Worm (Caenorhabditis elegans) whole organism, L1 larva: ENCODE measurements around the gene B0348.1.

Experiments used
- C04F5.9 ChIP-seq: sonication (generic microtip); optimal IDR thresholded peaks from 2 replicates; lab custom pipeline; 2016; ENCODE audit warnings: missing genetic modification characterization, missing compliant biosample characterization
- C16A3.4 ChIP-seq: fragments of 150-350 bp; optimal IDR thresholded peaks from 2 replicates; lab custom pipeline; 2014; ENCODE audit warnings: missing biosample characterization, missing genetic modification characterization
- F16B12.6 ChIP-seq: fragments of 150-350 bp; optimal IDR thresholded peaks from 2 replicates; lab custom pipeline; 2014; ENCODE audit warnings: missing biosample characterization, missing genetic modification characterization
- aha-1 ChIP-seq: fragments of 150-350 bp; optimal IDR thresholded peaks from 2 replicates; lab custom pipeline; 2014; ENCODE audit warnings: missing biosample characterization, missing genetic modification characterization
- alr-1 ChIP-seq: fragments of 200-800 bp; sonication (Bioruptor generic); optimal IDR thresholded peaks from 2 replicates; lab custom pipeline; 2018; ENCODE audit warnings: borderline replicate concordance, mild to moderate bottlenecking, missing genetic modification characterization, missing compliant biosample characterization
- ceh-82 ChIP-seq, 3 experiments: fragments of 150-350 bp in 1 of 3; sonication (generic microtip) in 2 of 3; optimal IDR thresholded peaks; 2 replicates each; lab custom pipeline; 2014 to 2017; ENCODE audit warnings: missing biosample characterization in 3 of 3, missing genetic modification characterization in 3 of 3
- ceh-90 ChIP-seq: sonication (generic microtip); optimal IDR thresholded peaks from 2 replicates; lab custom pipeline; 2016; ENCODE audit warnings: missing genetic modification characterization, missing compliant biosample characterization
- dsc-1 ChIP-seq: sonication (generic microtip); optimal IDR thresholded peaks from 2 replicates; lab custom pipeline; 2016; ENCODE audit warnings: mild to moderate bottlenecking, missing genetic modification characterization, missing compliant biosample characterization
- efl-1 ChIP-seq, 4 experiments: fragments of 150-350 bp; optimal IDR thresholded peaks in 3 of 4; peaks in 1 of 4; 1 replicate in 1 of 4; 2 replicates in 3 of 4; lab custom pipeline; 2014; ENCODE audit warnings: missing biosample characterization in 2 of 4, missing genetic modification characterization in 2 of 4, missing genetic modification reagents in 2 of 4
- egl-13 ChIP-seq: sonication (generic microtip); optimal IDR thresholded peaks from 2 replicates; lab custom pipeline; 2016; ENCODE audit warnings: missing genotype, missing genetic modification reagents, missing genetic modification characterization, missing compliant biosample characterization
- elt-2 ChIP-seq: sonication (generic microtip); optimal IDR thresholded peaks from 2 replicates; lab custom pipeline; 2016; ENCODE audit warnings: missing genetic modification characterization, mild to moderate bottlenecking, inconsistent platforms, missing compliant biosample characterization, missing genetic modification reagents
- ets-5 ChIP-seq: fragments of 200-800 bp; sonication (Bioruptor generic); IDR thresholded peaks from 2 replicates; pipeline ENCODE4 v1.3.6; 2022; ENCODE audit warnings: missing genetic modification characterization, missing compliant biosample characterization
- fkh-4 ChIP-seq: sonication (generic microtip); optimal IDR thresholded peaks from 2 replicates; lab custom pipeline; 2016; ENCODE audit warnings: missing compliant biosample characterization, missing genetic modification characterization, borderline replicate concordance
- fkh-8 ChIP-seq: sonication (generic microtip); optimal IDR thresholded peaks from 2 replicates; lab custom pipeline; 2016; ENCODE audit warnings: mild to moderate bottlenecking, missing genetic modification characterization, missing compliant biosample characterization
- fos-1 ChIP-seq: fragments of 150-350 bp; optimal IDR thresholded peaks from 2 replicates; lab custom pipeline; 2014; ENCODE audit warnings: missing biosample characterization, missing genetic modification characterization
- hpl-2 ChIP-seq: fragments of 150-350 bp; optimal IDR thresholded peaks from 2 replicates; lab custom pipeline; 2014; ENCODE audit warnings: missing biosample characterization, missing genetic modification reagents, missing genetic modification characterization
- irx-1 ChIP-seq: sonication (generic microtip); optimal IDR thresholded peaks from 2 replicates; lab custom pipeline; 2016; ENCODE audit warnings: missing genetic modification characterization, missing compliant biosample characterization
- jun-1 ChIP-seq: fragments of 150-350 bp; optimal IDR thresholded peaks from 2 replicates; lab custom pipeline; 2014; ENCODE audit warnings: missing biosample characterization, missing genetic modification reagents, missing genetic modification characterization
- lin-13 ChIP-seq: fragments of 150-350 bp; optimal IDR thresholded peaks from 2 replicates; lab custom pipeline; 2014; ENCODE audit warnings: missing biosample characterization, missing genetic modification reagents, missing genetic modification characterization
- lin-15B ChIP-seq: fragments of 150-350 bp; sonication (generic microtip); optimal IDR thresholded peaks from 3 replicates; lab custom pipeline; 2014; ENCODE audit warnings: missing biosample characterization, missing genetic modification characterization
- lin-35 ChIP-seq, 2 experiments: fragments of 150-350 bp; optimal IDR thresholded peaks; 2 replicates each; lab custom pipeline; 2014; ENCODE audit warnings: missing biosample characterization in 2 of 2, missing genetic modification characterization in 2 of 2, missing genetic modification reagents in 2 of 2
- lin-39 ChIP-seq: fragments of 150-350 bp; optimal IDR thresholded peaks from 2 replicates; lab custom pipeline; 2014; ENCODE audit warnings: missing biosample characterization, missing genetic modification reagents, missing genetic modification characterization
- mdl-1 ChIP-seq, 2 experiments: fragments of 150-350 bp; optimal IDR thresholded peaks; 2 replicates each; lab custom pipeline; 2014 to 2017; ENCODE audit warnings: missing biosample characterization in 2 of 2, missing genetic modification characterization in 2 of 2, inconsistent platforms in 1 of 2
- mep-1 ChIP-seq: fragments of 150-350 bp; optimal IDR thresholded peaks from 2 replicates; lab custom pipeline; 2014; ENCODE audit warnings: missing biosample characterization, missing genetic modification characterization
- nhr-11 ChIP-seq: fragments of 150-350 bp; optimal IDR thresholded peaks from 2 replicates; lab custom pipeline; 2014; ENCODE audit warnings: missing biosample characterization, missing genetic modification characterization
- nhr-12 ChIP-seq: sonication (generic microtip); optimal IDR thresholded peaks from 2 replicates; lab custom pipeline; 2017; ENCODE audit warnings: missing biosample characterization, missing genetic modification characterization
- nhr-19 ChIP-seq: fragments of 200-800 bp; sonication (Bioruptor generic); conservative IDR thresholded peaks from 2 replicates; pipeline ENCODE4 v1.3.6; 2022; ENCODE audit warnings: missing genetic modification characterization, missing compliant biosample characterization
- nhr-20 ChIP-seq: sonication (generic microtip); optimal IDR thresholded peaks from 2 replicates; lab custom pipeline; 2016; ENCODE audit warnings: mild to moderate bottlenecking, missing genetic modification characterization, missing compliant biosample characterization
- nhr-28 ChIP-seq: fragments of 150-350 bp; optimal IDR thresholded peaks from 2 replicates; lab custom pipeline; 2014; ENCODE audit warnings: missing biosample characterization, missing genetic modification characterization
- nhr-77 ChIP-seq: fragments of 150-350 bp; optimal IDR thresholded peaks from 2 replicates; lab custom pipeline; 2014; ENCODE audit warnings: missing biosample characterization, missing genetic modification characterization
- nhr-85 ChIP-seq: sonication (generic microtip); peaks from one replicate; lab custom pipeline; 2016; ENCODE audit warnings: missing genetic modification characterization, inconsistent platforms, missing compliant biosample characterization
- nhr-90 ChIP-seq: sonication (generic microtip); optimal IDR thresholded peaks from 2 replicates; lab custom pipeline; 2016; ENCODE audit warnings: mild to moderate bottlenecking, missing genetic modification characterization, missing compliant biosample characterization; ENCODE audit not compliant: poor library complexity
- pag-3 ChIP-seq: sonication (generic microtip); optimal IDR thresholded peaks from 2 replicates; lab custom pipeline; 2017; ENCODE audit warnings: missing genetic modification characterization, mild to moderate bottlenecking, missing compliant biosample characterization, antibody characterized with exemption, borderline replicate concordance; ENCODE audit not compliant: insufficient read depth
- pax-3 ChIP-seq: fragments of 200-800 bp; sonication (Bioruptor generic); optimal IDR thresholded peaks from 2 replicates; lab custom pipeline; 2018; ENCODE audit warnings: mild to moderate bottlenecking, missing genetic modification characterization, moderate library complexity, missing compliant biosample characterization
- rnt-1 ChIP-seq: sonication (generic microtip); optimal IDR thresholded peaks from 2 replicates; lab custom pipeline; 2016; ENCODE audit warnings: mild to moderate bottlenecking, missing genetic modification characterization, moderate library complexity, missing compliant biosample characterization
- skn-1 ChIP-seq: fragments of 150-350 bp; optimal IDR thresholded peaks from 2 replicates; lab custom pipeline; 2014; ENCODE audit warnings: missing biosample characterization, missing genetic modification characterization
- snpc-4 ChIP-seq: fragments of 150-350 bp; optimal IDR thresholded peaks from 2 replicates; lab custom pipeline; 2014; ENCODE audit warnings: missing biosample characterization, missing genetic modification characterization
- sptf-1 ChIP-seq: fragments of 150-350 bp; optimal IDR thresholded peaks from 2 replicates; lab custom pipeline; 2014; ENCODE audit warnings: missing biosample characterization, missing genetic modification characterization
- unc-130 ChIP-seq: fragments of 150-350 bp; optimal IDR thresholded peaks from 2 replicates; lab custom pipeline; 2017; ENCODE audit warnings: missing biosample characterization, missing genetic modification characterization, inconsistent platforms
- unc-62 ChIP-seq: fragments of 150-350 bp; optimal IDR thresholded peaks from 2 replicates; lab custom pipeline; 2014; ENCODE audit warnings: missing biosample characterization, missing genetic modification reagents, missing genetic modification characterization
- unc-86 ChIP-seq: sonication (generic microtip); optimal IDR thresholded peaks from 2 replicates; lab custom pipeline; 2016; ENCODE audit warnings: missing genetic modification characterization, missing compliant biosample characterization
- vab-15 ChIP-seq: sonication (generic microtip); optimal IDR thresholded peaks from 2 replicates; lab custom pipeline; 2017; ENCODE audit warnings: missing genotype, mild to moderate bottlenecking, missing genetic modification characterization, missing compliant biosample characterization
- zag-1 ChIP-seq: fragments of 150-350 bp; optimal IDR thresholded peaks from 2 replicates; lab custom pipeline; 2014; ENCODE audit warnings: missing biosample characterization, missing genetic modification characterization
- zip-4 ChIP-seq: fragments of 200-800 bp; sonication (Bioruptor generic); optimal IDR thresholded peaks from 2 replicates; lab custom pipeline; 2018; ENCODE audit warnings: mild to moderate bottlenecking, missing genetic modification characterization, moderate library complexity, missing compliant biosample characterization
- ztf-4 ChIP-seq: fragments of 150-350 bp; optimal IDR thresholded peaks from 2 replicates; lab custom pipeline; 2014; ENCODE audit warnings: missing biosample characterization, missing genetic modification characterization

B0348.1 gene

DNA sequence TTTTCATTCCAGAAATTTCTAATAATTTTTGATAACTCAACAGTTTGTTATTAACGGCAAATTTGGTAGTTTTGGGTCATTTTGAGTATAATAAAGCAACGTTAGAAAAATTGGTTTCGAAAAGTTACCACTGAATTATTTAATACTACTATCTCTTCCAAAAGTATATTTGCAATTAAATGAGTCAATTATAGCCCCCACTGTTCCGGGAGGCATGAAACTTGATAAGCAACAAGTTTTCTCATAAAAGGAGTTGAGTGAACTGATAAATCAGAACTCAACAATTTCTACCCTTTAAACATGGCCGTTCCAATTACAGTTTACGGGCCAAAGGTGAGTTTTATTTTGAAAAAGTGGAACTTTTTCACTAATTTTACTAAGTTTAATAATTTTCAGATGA is at the start of gene B0348.1:
B0348.1 (plus strand) TSS at position 301 of the 400 bp plus-strand sequence.
- TF ChIP-seq skn-1 (tag; lab: Kevin White, UChicago) (no peak), nhr-12 (tag; lab: Kevin White, UChicago) (no peak), aha-1 (no peak), vab-15 (tag; lab: Kevin White, UChicago) (no peak), nhr-19 (GFP tag; lab: Robert Waterston, UW) (no peak), ceh-90 (tag; lab: Kevin White, UChicago) (no peak), snpc-4 (no peak), nhr-85 (tag; lab: Kevin White, UChicago) (no peak), jun-1 (tag; lab: Kevin White, UChicago) (no peak), sptf-1 (no peak), C04F5.9 (no peak), efl-1 (optimal IDR thresholded peaks at IDR 0.05; lab: Kevin White, UChicago) (no peak), efl-1 (GFP tag; optimal IDR thresholded peaks at IDR 0.05 in 1 of 2; lab: Kevin White, UChicago) (no peak)

DNA sequence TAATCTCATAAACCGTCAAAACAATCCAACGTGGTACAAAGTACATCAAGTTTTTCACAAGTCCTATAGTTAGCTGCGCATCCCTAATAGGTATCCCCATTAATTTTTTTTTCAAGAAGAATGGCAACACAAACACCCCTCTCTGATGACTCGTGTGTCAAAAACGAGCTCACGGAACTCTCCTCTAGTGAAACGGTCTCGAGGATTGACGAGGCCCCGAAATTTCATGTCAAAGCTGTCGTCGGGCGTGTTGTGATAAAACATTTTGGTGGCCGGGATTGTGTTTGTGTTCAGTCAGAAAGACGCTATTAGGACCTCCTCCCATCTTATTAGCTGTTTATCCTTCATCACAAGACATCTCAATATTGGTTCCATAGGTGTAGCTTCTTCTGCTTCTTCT is 47.4 kb upstream of the B0348.1 start, which contains the start of gene idpp-2:
idpp-2 (plus strand) TSS at position 301 of the 400 bp plus-strand sequence.
- TF ChIP-seq zag-1 (tag; lab: Kevin White, UChicago), result no peak
- TF ChIP-seq nhr-11 (tag; lab: Kevin White, UChicago), result no peak
- no peak for TF ChIP-seq irx-1 (tag; lab: Kevin White, UChicago)
- no peak for TF ChIP-seq mep-1 (tag; lab: Kevin White, UChicago)
- no peak for TF ChIP-seq ztf-4 (tag; lab: Kevin White, UChicago)
- no peak for TF ChIP-seq ets-5

DNA sequence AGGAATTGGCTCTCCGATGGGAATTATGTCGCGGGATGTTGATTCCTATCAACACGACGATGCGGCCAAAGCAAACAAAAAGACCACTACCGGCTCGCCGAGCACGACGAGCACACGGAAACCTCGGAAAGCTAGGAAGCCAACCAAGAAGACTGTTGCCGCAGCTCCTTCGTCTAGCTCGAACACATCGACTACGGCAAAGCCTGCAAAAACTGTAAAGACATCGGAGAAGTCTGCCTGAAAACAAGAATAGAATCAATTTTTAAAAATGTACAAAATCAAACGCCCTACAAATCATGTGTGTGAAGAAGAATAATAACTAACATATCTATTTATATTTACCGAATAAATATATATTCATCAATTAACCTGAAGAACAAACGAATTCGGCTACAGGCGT is 42.5 kb upstream of the B0348.1 start:
- TF ChIP-seq ceh-82 (tag; optimal IDR thresholded peaks at IDR 0.05; lab: Kevin White, UChicago), result no peak
- TF ChIP-seq mdl-1 (tag; optimal IDR thresholded peaks at IDR 0.05; lab: Kevin White, UChicago), result no peak
- no peak for TF ChIP-seq dsc-1 (tag; lab: Kevin White, UChicago)
- no peak for TF ChIP-seq lin-35 (GFP tag; optimal IDR thresholded peaks at IDR 0.05; lab: Kevin White, UChicago)
- TF ChIP-seq fkh-8 (tag; lab: Kevin White, UChicago), result no peak
- TF ChIP-seq pax-3 (tag; lab: Kevin White, UChicago), result no peak
- TF ChIP-seq, all 84 proteins: peak for 0

DNA sequence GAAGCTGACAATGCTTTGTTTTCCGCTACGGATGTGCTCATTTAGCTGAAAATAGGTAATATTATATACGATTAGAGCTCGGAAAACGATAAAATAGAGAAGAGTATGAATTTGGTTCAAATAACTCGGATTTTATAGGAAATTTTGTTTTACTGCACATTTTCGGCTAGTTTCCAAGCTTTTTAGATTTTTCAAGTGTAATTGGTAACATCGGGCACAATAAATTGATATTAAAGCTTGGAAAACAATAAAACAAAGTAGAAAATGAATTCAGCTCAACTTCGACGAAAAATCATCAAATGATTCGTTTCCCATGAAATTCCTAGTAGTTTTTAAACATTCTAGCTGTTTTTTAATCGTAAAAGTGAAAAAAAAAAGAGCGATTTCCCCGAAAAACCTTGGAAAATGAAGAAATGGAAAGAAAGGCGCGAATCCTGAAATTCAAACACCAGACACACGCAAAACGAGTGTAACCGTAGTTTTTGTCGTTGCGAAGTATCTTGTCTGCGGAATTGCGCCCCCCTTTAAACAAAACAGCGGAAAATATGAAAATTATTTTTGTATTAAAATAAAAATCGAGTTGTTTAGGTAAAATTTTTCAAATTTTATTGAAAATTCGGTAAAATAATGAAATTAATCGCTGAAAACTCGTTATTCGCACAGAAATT is 40.8 kb upstream of the B0348.1 start, which contains the start of gene ife-3:
ife-3 (minus strand) TSS at position 51 of the 668 bp plus-strand sequence.
- TF ChIP-seq ceh-82 (tag; optimal IDR thresholded peaks at IDR 0.05; lab: Kevin White, UChicago) (peak in 1 of 3 experiments; percentile 35), nhr-11 (tag; lab: Kevin White, UChicago) (no peak), rnt-1 (tag; lab: Kevin White, UChicago) (peak; percentile 50), ets-5 (no peak), lin-15B (peak; percentile 22), zip-4 (GFP tag; lab: Kevin White, UChicago) (no peak), sptf-1 (no peak), snpc-4 (peak; percentile 19), lin-39 (tag; lab: Kevin White, UChicago) (peak; percentile 23), unc-130 (tag; lab: Kevin White, UChicago) (peak; percentile 66), unc-62 (GFP tag; lab: Kevin White, UChicago) (no peak), skn-1 (tag; lab: Kevin White, UChicago) (peak; percentile 47), nhr-28 (no peak), hpl-2 (GFP tag; lab: Kevin White, UChicago) (no peak), unc-86 (tag; lab: Kevin White, UChicago) (no peak), fos-1 (no peak), nhr-85 (tag; lab: Kevin White, UChicago) (peak; percentile 82), alr-1 (tag; lab: Kevin White, UChicago) (no peak), nhr-20 (tag; lab: Kevin White, UChicago) (peak; percentile 38), elt-2 (no peak), fkh-4 (no peak), C16A3.4 (tag; lab: Kevin White, UChicago) (peak; percentile 66), dsc-1 (tag; lab: Kevin White, UChicago) (no peak), nhr-77 (tag; lab: Kevin White, UChicago) (peak; percentile 6), ceh-90 (tag; lab: Kevin White, UChicago) (no peak), F16B12.6 (tag; lab: Kevin White, UChicago) (peak; percentile 12), pag-3 (tag; lab: Kevin White, UChicago) (no peak), lin-13 (peak; percentile 9), nhr-90 (no peak), egl-13 (tag; lab: Kevin White, UChicago) (no peak)
